Fruit fly (Drosophila melanogaster) whole organism, embryonic: ENCODE data around the gene CG4210.
A peak's percentile ranks its signal among the peaks of the same experiment; 100 is the strongest.

Experiments used
- Abd-B ChIP-seq: fragments of 200-800 bp; sonication (Bioruptor generic); optimal IDR thresholded peaks from 2 replicates; lab custom pipeline; 2018; ENCODE audit warnings: missing biosample characterization, mild to moderate bottlenecking, missing genetic modification characterization, moderate library complexity
- Blimp-1 ChIP-seq: fragments of 200-800 bp; sonication (Bioruptor generic); optimal IDR thresholded peaks from 3 replicates; lab custom pipeline; 2018; ENCODE audit warnings: missing biosample characterization, missing genetic modification characterization, mild to moderate bottlenecking, moderate library complexity, missing genetic modification reagents
- C15 ChIP-seq: fragments of 200-800 bp; sonication (Bioruptor generic); IDR thresholded peaks from 3 replicates; pipeline ENCODE4 v1.3.6; 2022; ENCODE audit warnings: missing biosample characterization, missing genetic modification characterization
- CG10209 ChIP-seq: fragments of 200-800 bp; sonication (Bioruptor generic); optimal IDR thresholded peaks from 3 replicates; lab custom pipeline; 2017; ENCODE audit warnings: missing biosample characterization, mild to moderate bottlenecking, missing genetic modification characterization, missing genetic modification reagents
- CG10267 ChIP-seq: fragments of 200-800 bp; sonication (Bioruptor generic); optimal IDR thresholded peaks from 2 replicates; lab custom pipeline; 2018; ENCODE audit warnings: missing biosample characterization, mild to moderate bottlenecking, missing genetic modification characterization, moderate library complexity
- CG12769 ChIP-seq: fragments of 200-800 bp; sonication (Bioruptor generic); optimal IDR thresholded peaks from 2 replicates; lab custom pipeline; 2019; ENCODE audit warnings: missing biosample characterization, mild to moderate bottlenecking, missing genetic modification characterization, moderate library complexity
- CG13123 ChIP-seq: fragments of 200-800 bp; sonication (Bioruptor generic); optimal IDR thresholded peaks from 2 replicates; lab custom pipeline; 2016; ENCODE audit warnings: missing biosample characterization, missing genetic modification characterization
- CG1602 ChIP-seq: fragments of 200-800 bp; sonication (Bioruptor generic); optimal IDR thresholded peaks from 3 replicates; lab custom pipeline; 2016; ENCODE audit warnings: missing biosample characterization, missing genetic modification characterization
- CG17328 ChIP-seq: fragments of 200-800 bp; sonication (Bioruptor generic); IDR thresholded peaks from 2 replicates; pipeline ENCODE4 v1.3.6; 2022; ENCODE audit warnings: missing biosample characterization, missing genetic modification characterization
- CG17912 ChIP-seq: fragments of 200-800 bp; sonication (Bioruptor generic); optimal IDR thresholded peaks from 2 replicates; lab custom pipeline; 2018; ENCODE audit warnings: missing biosample characterization, mild to moderate bottlenecking, missing genetic modification characterization
- CG32767 ChIP-seq: fragments of 200-800 bp; sonication (Bioruptor generic); IDR thresholded peaks from 2 replicates; pipeline ENCODE4 v1.3.6; 2022; ENCODE audit warnings: missing biosample characterization, missing genetic modification characterization
- CG43689 ChIP-seq: fragments of 200-800 bp; sonication (Bioruptor generic); IDR thresholded peaks from 2 replicates; pipeline ENCODE4 v1.3.6; 2022; ENCODE audit warnings: missing biosample characterization, missing genetic modification characterization
- CG4424 ChIP-seq: fragments of 200-800 bp; sonication (Bioruptor generic); optimal IDR thresholded peaks from 3 replicates; lab custom pipeline; 2016; ENCODE audit warnings: missing biosample characterization, missing genetic modification characterization
- CG7372 ChIP-seq: fragments of 200-800 bp; sonication (Bioruptor generic); IDR thresholded peaks from 2 replicates; pipeline ENCODE4 v1.3.6; 2022; ENCODE audit warnings: missing biosample characterization, missing genetic modification characterization
- CG8478 ChIP-seq: fragments of >200 bp; optimal IDR thresholded peaks from 2 replicates; lab custom pipeline; 2018
- CG9876 ChIP-seq: fragments of 200-800 bp; sonication (Bioruptor generic); optimal IDR thresholded peaks from 2 replicates; lab custom pipeline; 2016; ENCODE audit warnings: missing biosample characterization, missing genetic modification characterization
- CG9932 ChIP-seq: fragments of 200-800 bp; sonication (Bioruptor generic); IDR thresholded peaks from 2 replicates; pipeline ENCODE4 v1.3.6; 2022; ENCODE audit warnings: missing biosample characterization, missing genetic modification characterization
- D ChIP-seq, 2 experiments: fragments of 200-800 bp in 1 of 2; fragments of >200 bp in 1 of 2; sonication (Bioruptor generic) in 1 of 2; optimal IDR thresholded peaks; 2 replicates in 1 of 2; 3 replicates in 1 of 2; lab custom pipeline; 2017; ENCODE audit warnings: mild to moderate bottlenecking in 1 of 2, missing biosample characterization in 1 of 2, missing genetic modification characterization in 1 of 2, missing genetic modification reagents in 1 of 2
- Dll ChIP-seq: fragments of 200-800 bp; sonication (Bioruptor generic); IDR thresholded peaks from 4 replicates; pipeline ENCODE4 v1.3.6; 2022; ENCODE audit warnings: missing biosample characterization, missing genetic modification characterization; ENCODE audit not compliant: partially characterized antibody
- Doc3 ChIP-seq: fragments of 200-800 bp; sonication (Bioruptor generic); IDR thresholded peaks from 3 replicates; pipeline ENCODE4 v1.3.6; 2022; ENCODE audit warnings: missing biosample characterization, missing genetic modification characterization; ENCODE audit not compliant: partially characterized antibody
- Dp ChIP-seq: fragments of 200-800 bp; sonication (Bioruptor generic); optimal IDR thresholded peaks from 2 replicates; lab custom pipeline; 2018; ENCODE audit warnings: missing biosample characterization, mild to moderate bottlenecking, missing genetic modification characterization, moderate library complexity
- Ets97D ChIP-seq: fragments of 200-800 bp; sonication (Bioruptor generic); optimal IDR thresholded peaks from 3 replicates; lab custom pipeline; 2016; ENCODE audit warnings: missing biosample characterization, missing genetic modification characterization
- HmgD ChIP-seq: fragments of 200-800 bp; sonication (Bioruptor generic); optimal IDR thresholded peaks from 3 replicates; lab custom pipeline; 2016; ENCODE audit warnings: missing biosample characterization, missing genetic modification characterization
- Lpt ChIP-seq: fragments of >200 bp; optimal IDR thresholded peaks from 2 replicates; lab custom pipeline; 2018; ENCODE audit warnings: missing biosample characterization, missing genetic modification characterization
- Mad ChIP-seq: fragments of 200-800 bp; sonication (Bioruptor generic); optimal IDR thresholded peaks from 2 replicates; lab custom pipeline; 2016; ENCODE audit warnings: missing biosample characterization, missing genetic modification characterization
- Max ChIP-seq: fragments of 200-800 bp; sonication (Bioruptor generic); optimal IDR thresholded peaks from 2 replicates; lab custom pipeline; 2016; ENCODE audit warnings: missing biosample characterization, mild to moderate bottlenecking, missing genetic modification characterization
- Myb ChIP-seq: fragments of 200-800 bp; sonication (Bioruptor generic); optimal IDR thresholded peaks from 2 replicates; lab custom pipeline; 2016; ENCODE audit warnings: missing biosample characterization, missing genetic modification characterization
- NfI ChIP-seq: fragments of 200-800 bp; sonication (Bioruptor generic); optimal IDR thresholded peaks from 3 replicates; lab custom pipeline; 2018; ENCODE audit warnings: missing biosample characterization, mild to moderate bottlenecking, missing genetic modification characterization, moderate library complexity
- Oaz ChIP-seq: fragments of 200-800 bp; sonication (Bioruptor generic); IDR thresholded peaks from 2 replicates; pipeline ENCODE4 v1.3.6; 2022; ENCODE audit warnings: missing biosample characterization, missing genetic modification characterization
- TFAM ChIP-seq: fragments of 200-800 bp; sonication (Bioruptor generic); optimal IDR thresholded peaks from 2 replicates; lab custom pipeline; 2017; ENCODE audit warnings: missing biosample characterization, missing genetic modification characterization, inconsistent platforms
- Xbp1 ChIP-seq: fragments of 200-800 bp; sonication (Bioruptor generic); optimal IDR thresholded peaks from 3 replicates; lab custom pipeline; 2016; ENCODE audit warnings: missing biosample characterization, mild to moderate bottlenecking, missing genetic modification characterization
- cg ChIP-seq: fragments of 200-800 bp; sonication (Bioruptor generic); optimal IDR thresholded peaks from 3 replicates; lab custom pipeline; 2019; ENCODE audit warnings: missing biosample characterization, mild to moderate bottlenecking, missing genetic modification characterization, moderate library complexity
- crp ChIP-seq, 2 experiments: fragments of 200-800 bp; sonication (Bioruptor generic); optimal IDR thresholded peaks; 2 replicates in 1 of 2; 3 replicates in 1 of 2; lab custom pipeline; 2017; ENCODE audit warnings: missing biosample characterization in 2 of 2, missing genetic modification characterization in 2 of 2, mild to moderate bottlenecking in 1 of 2, moderate library complexity in 1 of 2
- cwo ChIP-seq: fragments of 200-800 bp; sonication (Bioruptor generic); optimal IDR thresholded peaks from 3 replicates; lab custom pipeline; 2017; ENCODE audit warnings: missing biosample characterization, missing genetic modification characterization, mild to moderate bottlenecking, moderate library complexity, missing genetic modification reagents
- danr ChIP-seq: fragments of 200-800 bp; sonication (Bioruptor generic); IDR thresholded peaks from 2 replicates; pipeline ENCODE4 v1.3.6; 2022; ENCODE audit warnings: missing biosample characterization, missing genetic modification characterization
- dm ChIP-seq: fragments of 200-800 bp; sonication (Bioruptor generic); optimal IDR thresholded peaks from 3 replicates; lab custom pipeline; 2016; ENCODE audit warnings: missing biosample characterization, missing genetic modification characterization
- esg ChIP-seq: fragments of 200-800 bp; sonication (Bioruptor generic); conservative IDR thresholded peaks from 2 replicates; pipeline ENCODE4 v1.3.6; 2022; ENCODE audit warnings: missing biosample characterization, missing genetic modification characterization
- fd96Cb ChIP-seq: fragments of 200-800 bp; sonication (Bioruptor generic); optimal IDR thresholded peaks from 2 replicates; lab custom pipeline; 2018; ENCODE audit warnings: missing biosample characterization, mild to moderate bottlenecking, missing genetic modification characterization, moderate library complexity
- gem ChIP-seq: fragments of 200-800 bp; sonication (Bioruptor generic); optimal IDR thresholded peaks from 2 replicates; lab custom pipeline; 2019; ENCODE audit warnings: missing biosample characterization, mild to moderate bottlenecking, missing genetic modification characterization, moderate library complexity
- hbn ChIP-seq: fragments of 200-800 bp; sonication (Bioruptor generic); IDR thresholded peaks from 2 replicates; pipeline ENCODE4 v1.3.6; 2022; ENCODE audit warnings: missing biosample characterization, missing genetic modification characterization; ENCODE audit not compliant: partially characterized antibody
- otp ChIP-seq: fragments of 200-800 bp; sonication (Bioruptor generic); IDR thresholded peaks from 3 replicates; pipeline ENCODE4, ENCODE4 v1.3.6; 2022; ENCODE audit warnings: missing biosample characterization, missing genetic modification characterization
- p53 ChIP-seq: fragments of 200-800 bp; sonication (Bioruptor generic); optimal IDR thresholded peaks from 2 replicates; lab custom pipeline; 2016; ENCODE audit warnings: missing biosample characterization, missing genetic modification characterization
- ranshi ChIP-seq: fragments of 200-800 bp; sonication (Bioruptor generic); IDR thresholded peaks from 2 replicates; pipeline ENCODE4 v1.3.6; 2022; ENCODE audit warnings: missing biosample characterization, missing genetic modification characterization
- rib ChIP-seq: fragments of 200-800 bp; sonication (Bioruptor generic); IDR thresholded peaks from 2 replicates; pipeline ENCODE4 v1.3.6; 2022; ENCODE audit warnings: missing biosample characterization, missing genetic modification characterization
- shn ChIP-seq: fragments of 200-800 bp; sonication (Bioruptor generic); optimal IDR thresholded peaks from 3 replicates; lab custom pipeline; 2016; ENCODE audit warnings: missing biosample characterization, missing genetic modification characterization
- sim ChIP-seq: fragments of 200-800 bp; sonication (Bioruptor generic); IDR thresholded peaks from 2 replicates; pipeline ENCODE4 v1.3.6; 2022; ENCODE audit warnings: missing biosample characterization, missing genetic modification characterization
- tna ChIP-seq: fragments of 200-800 bp; sonication (Bioruptor generic); IDR thresholded peaks from 2 replicates; pipeline ENCODE4 v1.3.6; 2022; ENCODE audit warnings: missing biosample characterization, missing genetic modification characterization; ENCODE audit not compliant: partially characterized antibody
- wor ChIP-seq: fragments of 200-800 bp; sonication (Bioruptor generic); IDR thresholded peaks from 2 replicates; pipeline ENCODE4 v1.3.6; 2022; ENCODE audit warnings: missing biosample characterization, missing genetic modification characterization
- yki ChIP-seq: fragments of >200 bp; optimal IDR thresholded peaks from 3 replicates; lab custom pipeline; 2018

The CG4210 gene

dm6 chr3R:15208712-15209499 lies 4.9 kb upstream of the CG4210 start, which contains the start of the genes Spn88Eb and Mau2 (continued):
- TF ChIP-seq crp (GFP tag; optimal IDR thresholded peaks at IDR 0.05; lab: Kevin White, UChicago) (peak in 1 of 2 experiments; percentile 48), CG4424 (GFP tag; lab: Kevin White, UChicago) (peak; percentile 70), CG7372 (GFP tag; lab: Robert Waterston, UW) (peak; percentile 71; the same call in 1 of the 2 replicates), CG17912 (peak; percentile 26), Doc3 (peak; percentile 55; the same call in 2 of the 3 replicates), CG10209 (peak; percentile 40), CG12769 (no peak), sim (GFP tag; lab: Robert Waterston, UW) (no peak), Xbp1 (GFP tag; lab: Kevin White, UChicago) (peak; percentile 75), Mad (GFP tag; lab: Kevin White, UChicago) (peak; percentile 48), CG13123 (GFP tag; lab: Kevin White, UChicago) (peak; percentile 37), dm (peak; percentile 49), CG9932 (GFP tag; lab: Robert Waterston, UW) (peak; percentile 95), otp (GFP tag; lab: Robert Waterston, UW) (peak; percentile 55; the same call in 1 of the 3 replicates), Ets97D (peak; percentile 39), D (optimal IDR thresholded peaks at IDR 0.05; lab: Kevin White, UChicago) (no peak), D (GFP tag; optimal IDR thresholded peaks at IDR 0.05; lab: Kevin White, UChicago) (peak; percentile 14), shn (GFP tag; lab: Kevin White, UChicago) (peak; percentile 37), wor (GFP tag; lab: Robert Waterston, UW) (no peak), CG43689 (GFP tag; lab: Robert Waterston, UW) (no peak), yki (lab: Kevin White, UChicago) (no peak), CG1602 (GFP tag; lab: Kevin White, UChicago) (peak; percentile 43), ranshi (GFP tag; lab: Robert Waterston, UW) (peak; percentile 66), hbn (GFP tag; lab: Robert Waterston, UW) (peak; percentile 68), cwo (GFP tag; lab: Kevin White, UChicago) (no peak), NfI (GFP tag; lab: Kevin White, UChicago) (peak; percentile 73), Dp (peak; percentile 37), Myb (GFP tag; lab: Kevin White, UChicago) (peak; percentile 55), C15 (no peak), esg (0 out of 2 replicates have a peak, but pooled peaks have one; percentile 16), fd96Cb (tag; lab: Kevin White, UChicago) (peak; percentile 28), CG8478 (lab: Kevin White, UChicago) (no peak), HmgD (GFP tag; lab: Kevin White, UChicago) (peak; percentile 64), CG10267 (tag; lab: Kevin White, UChicago) (peak; percentile 94), danr (no peak), TFAM (GFP tag; lab: Kevin White, UChicago) (no peak), CG32767 (GFP tag; lab: Robert Waterston, UW) (0 out of 2 replicates have a peak, but pooled peaks have one; percentile 52), Max (GFP tag; lab: Kevin White, UChicago) (peak; percentile 42), Blimp-1 (GFP tag; lab: Kevin White, UChicago) (no peak), rib (peak; percentile 87), Lpt (GFP tag; lab: Kevin White, UChicago) (no peak), tna (GFP tag; lab: Robert Waterston, UW) (peak; percentile 39; the same call in 1 of the 2 replicates), cg (GFP tag; lab: Kevin White, UChicago) (no peak), p53 (peak; percentile 26), gem (tag; lab: Kevin White, UChicago) (no peak), CG17328 (GFP tag; lab: Robert Waterston, UW) (peak; percentile 53), Abd-B (GFP tag; lab: Kevin White, UChicago) (peak; percentile 63), Dll (GFP tag; lab: Robert Waterston, UW) (peak; percentile 75; the same call in 3 of the 4 replicates), CG9876 (GFP tag; lab: Kevin White, UChicago) (peak; percentile 58), Oaz (GFP tag; lab: Robert Waterston, UW) (peak; percentile 35; the same call in 1 of the 2 replicates)
